Fruit fly (Drosophila melanogaster) S2 (cell line): ENCODE results near the gene Vinc.

Experiments
- CG8478 ChIP-seq: fragments of >200 bp; optimal IDR thresholded peaks from 2 replicates; lab custom pipeline; 2018
- CTCF ChIP-seq, 2 experiments: fragments of >200 bp; optimal IDR thresholded peaks; 2 replicates each; lab custom pipeline; 2018

- TF ChIP-seq CTCF (optimal IDR thresholded peaks at IDR 0.05; lab: Kevin White, UChicago) (no peak), CG8478 (lab: Kevin White, UChicago) (no peak)
These were observed 26.2 kb downstream of the Vinc start for dm6 chrX:2196086-2196732.
